Worm (Caenorhabditis elegans) whole organism, midembryonic: ENCODE data around the gene dnj-19.

Experiments
- cog-1 ChIP-seq: sonication (generic microtip); optimal IDR thresholded peaks from 2 replicates; lab custom pipeline; 2016; ENCODE audit warnings: missing genetic modification characterization, missing compliant biosample characterization
- ref-1 ChIP-seq: fragments of 200-800 bp; sonication (Bioruptor generic); conservative IDR thresholded peaks from 2 replicates; pipeline ENCODE4 v1.3.6; 2022; ENCODE audit warnings: missing genetic modification reagents, missing genetic modification characterization, missing compliant biosample characterization
- tab-1 ChIP-seq: fragments of 200-800 bp; sonication (Bioruptor generic); IDR thresholded peaks from 2 replicates; pipeline ENCODE4 v1.3.6; 2022; ENCODE audit warnings: missing genetic modification characterization, missing compliant biosample characterization
- ztf-23 ChIP-seq: fragments of 200-800 bp; sonication (Bioruptor generic); IDR thresholded peaks from 2 replicates; pipeline ENCODE4 v1.3.6; 2022; ENCODE audit warnings: missing genetic modification reagents, missing genetic modification characterization, missing compliant biosample characterization

DNA sequence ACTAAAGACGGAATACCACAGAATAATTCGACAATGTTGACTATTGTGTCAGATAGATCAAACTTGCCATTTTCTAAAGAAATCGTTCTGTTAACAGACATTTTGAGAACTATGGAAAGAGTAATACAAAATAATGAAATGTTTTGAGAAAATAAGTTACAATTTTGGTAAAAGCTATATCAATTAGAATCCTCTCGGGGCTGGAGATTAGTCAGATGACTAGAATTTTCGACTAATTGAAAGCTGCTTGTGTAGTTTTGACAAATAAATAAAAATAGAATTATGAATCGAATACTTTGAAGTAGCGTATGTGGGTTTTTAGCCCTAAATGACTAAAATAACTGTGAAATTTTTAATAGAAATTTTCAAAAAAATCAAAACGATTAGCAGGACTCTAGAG lies 19.8 kb downstream of the dnj-19 start, which contains the start of gene srg-65:
- TF ChIP-seq ztf-23 (GFP tag; lab: Robert Waterston, UW) (no peak), cog-1 (tag; lab: Kevin White, UChicago) (no peak), ref-1 (GFP tag; lab: Robert Waterston, UW) (no peak), tab-1 (no peak)
